Fruit fly (Drosophila melanogaster): ENCODE measurements around the gene Sec3.

Sec3 gene

DNA sequence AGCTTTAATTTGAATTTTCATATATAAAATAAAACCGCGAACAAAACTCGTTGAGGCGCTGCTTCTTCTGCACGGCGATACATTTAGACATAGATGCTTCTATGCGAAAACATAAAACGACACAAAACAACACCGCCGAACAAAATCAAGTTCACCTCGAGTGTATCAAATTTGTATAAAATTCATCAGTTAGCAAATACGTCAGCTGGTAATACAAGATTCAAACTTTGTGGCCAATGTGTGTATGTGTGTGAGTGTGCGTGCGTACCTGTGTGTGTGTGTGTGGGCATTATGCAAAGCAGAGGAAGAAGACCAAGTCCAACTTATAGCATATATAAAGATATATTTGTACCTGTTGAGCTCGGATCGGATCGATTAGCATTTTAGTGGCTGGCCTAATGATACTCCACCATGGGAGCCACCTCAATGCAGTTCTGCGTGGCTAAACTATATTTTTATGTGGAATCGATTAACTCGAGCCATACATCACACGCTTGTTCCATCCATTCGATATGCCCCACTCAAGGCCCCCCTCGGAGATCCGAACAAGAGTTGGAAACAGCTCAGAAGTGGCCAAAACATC is 30.5 kb downstream of the Sec3 start:
- no peak for TF ChIP-seq EcR (GFP tag; optimal IDR thresholded peaks at IDR 0.05)

DNA sequence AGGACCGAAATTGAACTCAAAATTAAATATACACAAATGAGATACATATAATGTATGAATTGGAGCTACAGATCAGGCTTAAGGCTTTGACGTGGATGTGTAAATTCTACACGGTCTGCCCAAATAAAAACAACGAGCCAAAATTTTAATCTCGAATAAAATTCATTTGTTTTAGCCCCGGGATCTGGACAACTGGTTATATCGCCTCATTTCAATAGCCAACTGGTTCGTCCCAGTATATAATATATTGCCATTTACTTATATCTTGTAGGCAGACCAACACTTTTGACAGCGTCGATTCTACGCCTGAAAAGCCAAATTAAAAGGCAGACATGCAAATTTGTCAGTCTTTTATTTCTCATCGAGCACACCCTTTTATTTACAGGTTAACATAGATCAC is 31.9 kb downstream of the Sec3 start:
- TF ChIP-seq Dll (optimal IDR thresholded peaks at IDR 0.05): no peak
- TF ChIP-seq EcR (GFP tag; optimal IDR thresholded peaks at IDR 0.05): no peak
- no peak for TF ChIP-seq CG8478 (optimal IDR thresholded peaks at IDR 0.05)
- TF ChIP-seq usp (GFP tag; optimal IDR thresholded peaks at IDR 0.05): no peak
- TF ChIP-seq psq (optimal IDR thresholded peaks at IDR 0.05): no peak
- no peak for TF ChIP-seq pan (optimal IDR thresholded peaks at IDR 0.05)

DNA sequence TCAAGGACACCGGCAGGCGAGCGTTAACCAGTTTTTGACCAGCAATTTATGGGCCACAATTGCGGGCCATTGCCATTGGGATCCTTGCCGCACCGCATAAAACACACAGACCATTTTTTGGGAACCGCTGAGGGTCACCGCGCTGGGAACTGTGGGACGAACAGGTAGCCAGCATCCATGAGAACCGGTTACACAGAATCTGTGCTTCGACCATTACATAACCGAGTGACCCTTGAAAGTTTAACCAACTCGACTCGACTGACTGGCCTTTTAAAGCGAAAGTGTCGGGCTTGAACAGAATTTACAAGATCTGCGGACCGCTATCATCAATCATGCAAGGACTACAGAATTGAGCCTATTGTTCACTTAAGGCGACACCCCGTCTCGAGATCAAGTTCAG is 32.6 kb downstream of the Sec3 start:
- TF ChIP-seq pan (optimal IDR thresholded peaks at IDR 0.05): no peak
- no peak for TF ChIP-seq usp (GFP tag; optimal IDR thresholded peaks at IDR 0.05)

DNA sequence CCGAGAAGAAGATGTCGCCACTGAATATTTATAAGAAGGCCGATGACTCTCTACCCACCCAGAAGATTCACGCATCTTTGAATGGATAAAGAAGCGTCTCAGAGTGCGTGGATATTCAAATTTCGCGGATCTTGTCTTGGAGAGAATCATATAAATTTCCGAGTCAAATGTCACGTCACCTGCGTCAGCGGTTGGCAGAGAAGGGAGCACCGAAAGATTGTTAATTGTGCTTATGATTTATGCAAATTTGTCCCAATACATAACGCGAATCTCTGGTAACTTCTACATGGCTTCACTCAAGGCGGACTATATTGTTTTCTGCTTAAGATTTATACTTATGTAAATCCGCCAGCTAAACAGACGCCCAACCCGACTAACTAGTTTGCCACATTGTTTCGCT is 33.9 kb downstream of the Sec3 start:
- TF ChIP-seq psq (optimal IDR thresholded peaks at IDR 0.05) (no peak), EcR (GFP tag; optimal IDR thresholded peaks at IDR 0.05) (no peak), Dll (optimal IDR thresholded peaks at IDR 0.05) (no peak), usp (GFP tag; optimal IDR thresholded peaks at IDR 0.05) (no peak), pan (optimal IDR thresholded peaks at IDR 0.05) (no peak), CG8478 (optimal IDR thresholded peaks at IDR 0.05) (no peak)

DNA sequence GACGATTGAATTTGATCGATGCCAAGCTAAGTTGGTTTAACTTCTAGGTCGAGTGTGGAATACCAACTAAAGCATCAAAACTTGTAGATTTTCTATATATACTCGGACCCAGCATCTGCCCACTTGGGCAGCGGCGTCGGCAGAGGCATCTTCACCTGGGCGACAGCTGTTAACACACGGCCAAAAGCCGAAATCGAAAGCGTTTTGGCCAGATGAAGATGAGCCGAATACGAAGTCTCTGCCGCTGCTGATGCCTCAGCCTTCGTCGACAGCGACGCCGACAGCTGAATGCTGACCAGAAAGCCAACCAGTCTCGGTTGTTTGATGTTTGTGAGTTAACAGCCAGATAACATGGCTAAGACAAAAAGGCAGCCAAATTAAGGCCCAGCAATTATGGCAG is 36.1 kb downstream of the Sec3 start, which contains the start of gene CG13731:
Gene CG13731 (minus strand): TSS at position 62 of the 400 bp plus-strand sequence.
- TF ChIP-seq CG8478 (optimal IDR thresholded peaks at IDR 0.05) (no peak), pan (optimal IDR thresholded peaks at IDR 0.05) (no peak), Dll (optimal IDR thresholded peaks at IDR 0.05) (no peak), usp (GFP tag; optimal IDR thresholded peaks at IDR 0.05) (no peak), EcR (GFP tag; optimal IDR thresholded peaks at IDR 0.05) (no peak), psq (optimal IDR thresholded peaks at IDR 0.05) (no peak)

DNA sequence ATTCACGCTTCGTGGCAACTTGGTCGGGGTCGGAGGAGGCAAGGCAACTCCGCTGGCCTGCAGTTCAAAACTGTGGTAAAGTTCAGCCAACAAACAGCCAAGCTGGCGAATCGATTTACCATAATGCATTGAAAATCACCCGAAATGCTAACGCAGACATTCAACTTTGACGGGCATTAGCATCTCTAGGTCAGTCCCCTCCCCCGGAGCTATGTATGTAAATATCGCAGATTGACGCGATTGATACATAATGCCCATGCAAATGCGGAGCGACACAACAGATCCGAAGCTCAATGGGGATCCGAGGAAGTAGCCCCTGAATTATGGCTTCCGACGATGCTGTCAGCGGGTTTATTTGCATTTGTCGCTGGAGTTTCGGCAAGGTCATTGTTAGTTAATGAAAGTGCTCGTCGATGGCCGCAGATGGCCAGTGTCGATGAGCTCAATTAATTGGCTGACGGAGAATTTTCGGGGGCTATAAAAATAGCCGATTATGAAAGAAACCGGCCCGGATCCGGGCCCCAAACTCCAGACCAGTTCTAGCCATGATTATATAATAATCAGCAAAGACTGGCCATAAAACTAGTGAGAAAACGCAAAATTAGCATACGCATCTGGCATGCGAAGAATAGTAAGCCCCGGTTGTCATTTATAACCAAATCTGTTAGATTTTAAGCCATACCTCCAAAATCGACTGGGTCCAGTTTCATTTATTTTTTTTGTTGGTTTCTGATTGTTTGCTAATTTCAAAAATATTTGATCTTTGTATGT is 38.2 kb downstream of the Sec3 start:
- TF ChIP-seq CG8478 (optimal IDR thresholded peaks at IDR 0.05): no peak
- TF ChIP-seq usp (GFP tag; optimal IDR thresholded peaks at IDR 0.05): no peak
- TF ChIP-seq Dll (optimal IDR thresholded peaks at IDR 0.05): no peak
- no peak for TF ChIP-seq psq (optimal IDR thresholded peaks at IDR 0.05)
- no peak for TF ChIP-seq EcR (GFP tag; optimal IDR thresholded peaks at IDR 0.05)
- TF ChIP-seq pan (optimal IDR thresholded peaks at IDR 0.05): no peak

DNA sequence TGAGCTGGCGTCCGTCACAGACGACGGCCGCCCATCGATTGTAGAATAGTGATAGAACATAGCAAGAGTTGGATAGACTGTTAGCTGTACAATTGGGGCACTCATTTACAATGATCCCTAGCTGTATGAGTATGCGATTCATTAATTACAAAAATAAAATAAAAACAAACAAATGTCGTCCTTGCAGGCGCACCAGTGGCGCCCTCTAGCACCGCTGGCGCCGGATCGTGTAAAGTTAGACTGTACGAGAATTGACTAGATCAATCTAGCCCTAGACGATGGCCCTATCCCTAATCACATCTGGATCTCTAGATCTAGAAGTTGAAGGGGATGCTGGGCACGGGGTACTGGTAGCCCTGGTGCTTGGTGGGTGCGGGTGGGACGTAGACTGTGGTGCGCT is 41.3 kb downstream of the Sec3 start:
- TF ChIP-seq usp (GFP tag; optimal IDR thresholded peaks at IDR 0.05) (no peak), pan (optimal IDR thresholded peaks at IDR 0.05) (no peak), psq (optimal IDR thresholded peaks at IDR 0.05) (no peak), Dll (optimal IDR thresholded peaks at IDR 0.05) (no peak), EcR (GFP tag; optimal IDR thresholded peaks at IDR 0.05) (no peak), CG8478 (optimal IDR thresholded peaks at IDR 0.05) (no peak)

DNA sequence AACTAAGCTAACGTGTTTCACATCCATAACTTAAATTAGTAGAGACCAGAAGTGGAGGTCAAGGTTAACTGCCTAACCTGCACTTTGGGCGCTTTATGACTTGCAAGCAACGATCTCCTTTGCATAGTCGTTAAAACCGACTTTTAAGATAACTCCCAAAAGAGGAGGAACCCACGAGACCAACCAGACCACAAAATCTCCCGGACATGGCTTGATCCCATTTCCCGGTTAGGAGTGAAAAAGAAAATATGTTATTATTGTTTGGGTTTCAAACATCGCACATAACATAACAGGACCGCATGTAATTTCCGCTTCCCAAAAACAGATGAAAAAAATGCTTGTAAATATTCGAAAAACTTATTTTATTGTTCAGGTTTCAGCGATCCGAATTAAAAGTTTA is 41.7 kb downstream of the Sec3 start:
- TF ChIP-seq Dll (optimal IDR thresholded peaks at IDR 0.05) (no peak), usp (GFP tag; optimal IDR thresholded peaks at IDR 0.05) (no peak), psq (optimal IDR thresholded peaks at IDR 0.05) (no peak), pan (optimal IDR thresholded peaks at IDR 0.05) (no peak), EcR (GFP tag; optimal IDR thresholded peaks at IDR 0.05) (no peak), CG8478 (optimal IDR thresholded peaks at IDR 0.05) (no peak)

DNA sequence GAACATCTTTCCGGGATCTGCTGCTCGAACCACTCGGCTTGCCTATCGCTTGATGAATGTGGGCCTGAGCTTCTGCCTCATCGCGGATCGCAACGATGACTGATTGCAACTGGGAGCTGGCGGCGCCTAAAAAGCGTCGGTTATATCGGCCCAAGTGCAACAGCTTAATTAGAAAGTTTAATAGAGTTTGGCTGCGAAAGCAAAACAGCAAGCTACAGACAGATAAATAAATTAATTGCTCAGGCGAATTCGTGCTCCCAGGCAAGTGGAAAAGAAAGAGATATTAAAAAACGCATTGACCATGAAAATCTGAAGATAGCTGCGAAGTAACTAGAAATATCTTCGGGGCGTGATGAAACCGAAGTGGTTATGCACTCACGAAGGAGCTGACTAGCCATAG is 42.4 kb downstream of the Sec3 start, which contains the start of gene CG13728:
Gene CG13728 (minus strand): TSS at position 101 of the 400 bp plus-strand sequence.
- TF ChIP-seq pan (optimal IDR thresholded peaks at IDR 0.05) (no peak), usp (GFP tag; optimal IDR thresholded peaks at IDR 0.05) (no peak), CG8478 (optimal IDR thresholded peaks at IDR 0.05) (no peak), Dll (optimal IDR thresholded peaks at IDR 0.05) (no peak), EcR (GFP tag; optimal IDR thresholded peaks at IDR 0.05) (no peak), psq (optimal IDR thresholded peaks at IDR 0.05) (no peak)

DNA sequence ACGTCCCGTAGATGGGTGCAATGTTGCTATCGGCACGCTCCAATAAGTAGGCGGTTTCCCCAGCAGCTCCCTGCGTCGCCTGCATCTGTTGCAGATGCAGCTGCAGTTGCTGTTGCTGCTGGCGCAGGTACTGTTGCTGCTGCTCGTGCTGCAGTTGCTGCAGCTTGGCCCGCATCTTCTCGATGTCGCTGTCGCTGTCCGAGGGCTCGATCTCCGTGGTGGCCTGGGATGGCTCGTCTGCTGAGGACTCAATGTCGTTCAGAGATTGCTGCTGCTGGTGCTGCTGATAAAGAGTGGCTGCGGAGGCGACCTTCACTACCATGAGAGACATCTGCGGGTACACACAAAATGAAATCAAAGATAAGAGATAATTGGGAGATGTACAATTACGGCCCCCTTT is 43.0 kb downstream of the Sec3 start:
- TF ChIP-seq psq (optimal IDR thresholded peaks at IDR 0.05): no peak
- no peak for TF ChIP-seq Dll (optimal IDR thresholded peaks at IDR 0.05)
- TF ChIP-seq CG8478 (optimal IDR thresholded peaks at IDR 0.05): no peak
- TF ChIP-seq EcR (GFP tag; optimal IDR thresholded peaks at IDR 0.05): no peak

DNA sequence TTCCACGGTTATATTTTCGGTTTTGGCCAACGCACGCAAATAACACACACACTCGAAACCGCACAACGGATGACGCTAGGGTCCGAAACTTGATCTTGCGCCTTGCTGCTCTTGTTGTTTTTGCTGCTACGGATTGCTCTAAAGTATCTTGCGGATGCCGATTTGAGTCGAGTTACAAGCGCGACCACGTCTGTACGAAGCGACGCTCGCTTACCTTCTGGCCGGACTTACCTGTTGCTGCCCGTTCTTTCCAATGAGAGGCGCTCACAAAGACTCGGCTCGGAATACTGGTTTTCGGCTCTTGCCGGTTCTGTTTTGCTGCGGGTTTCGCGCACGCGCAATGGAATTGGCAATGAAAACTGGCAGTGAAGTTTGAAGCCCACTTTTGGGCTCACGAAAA is 45.7 kb downstream of the Sec3 start, which contains the start of gene Cad74A:
Gene Cad74A (minus strand): TSS at position 220 of the 400 bp plus-strand sequence.
- TF ChIP-seq CG8478 (optimal IDR thresholded peaks at IDR 0.05) (no peak), psq (optimal IDR thresholded peaks at IDR 0.05) (no peak), Dll (optimal IDR thresholded peaks at IDR 0.05) (no peak), pan (optimal IDR thresholded peaks at IDR 0.05) (no peak), usp (GFP tag; optimal IDR thresholded peaks at IDR 0.05) (no peak), EcR (GFP tag; optimal IDR thresholded peaks at IDR 0.05) (no peak)

DNA sequence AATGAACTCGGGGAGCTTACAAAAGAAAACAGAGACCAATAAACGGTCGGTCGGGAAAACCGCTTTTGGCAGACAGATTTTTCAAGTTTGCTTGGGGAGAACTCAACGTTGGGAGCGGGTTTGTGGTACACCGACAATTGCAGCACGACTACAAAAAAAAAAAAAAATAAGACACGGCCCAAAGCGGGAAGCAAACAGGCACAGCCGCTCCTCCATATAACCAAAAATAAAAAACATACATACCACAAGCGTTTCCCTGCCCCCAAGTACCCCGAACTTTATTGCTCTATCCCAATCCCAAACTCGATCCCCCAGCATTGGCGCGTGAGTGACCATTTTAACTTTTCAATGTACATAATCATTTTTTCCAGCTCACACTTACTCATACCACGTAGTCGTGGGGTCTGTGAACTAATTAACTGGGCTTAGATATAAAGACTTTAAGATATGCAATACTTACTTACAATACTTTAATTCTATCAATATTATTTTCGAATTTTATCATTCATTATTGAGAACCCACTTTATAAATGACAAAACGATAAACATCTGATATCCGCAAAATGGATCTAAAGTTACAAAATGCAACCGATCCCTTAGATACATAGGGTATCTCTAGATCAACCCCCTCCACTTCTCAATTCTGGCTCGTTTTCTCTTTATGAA is 49.9 kb downstream of the Sec3 start:
- no peak for TF ChIP-seq usp (GFP tag; optimal IDR thresholded peaks at IDR 0.05)
- no peak for TF ChIP-seq Dll (optimal IDR thresholded peaks at IDR 0.05)
- TF ChIP-seq psq (optimal IDR thresholded peaks at IDR 0.05): no peak
- no peak for TF ChIP-seq EcR (GFP tag; optimal IDR thresholded peaks at IDR 0.05)
- no peak for TF ChIP-seq CG8478 (optimal IDR thresholded peaks at IDR 0.05)
- TF ChIP-seq pan (optimal IDR thresholded peaks at IDR 0.05): no peak

Measured in whole organism.